Worm (Caenorhabditis elegans): ENCODE measurements around the gene mog-4.

Gene mog-4

DNA sequence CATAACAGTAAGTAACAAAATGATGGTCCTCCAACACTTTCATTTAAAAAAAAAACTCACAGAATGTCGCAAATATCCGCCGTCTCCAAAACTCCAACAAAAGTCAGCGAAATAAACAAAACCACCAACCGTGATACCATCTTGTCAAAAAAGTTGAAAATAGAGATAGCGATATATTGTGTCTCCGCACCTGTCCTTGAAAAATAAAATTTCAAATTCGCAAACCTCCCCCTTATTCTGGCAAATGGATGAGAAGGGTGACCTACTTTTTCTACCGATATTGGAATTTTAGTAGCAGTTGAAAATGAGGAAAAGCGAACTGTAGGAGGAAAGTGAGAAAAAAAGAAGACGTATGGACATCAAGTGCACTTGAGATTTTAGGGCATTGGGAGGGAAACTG is 44.1 kb upstream of the mog-4 start, which contains the start of gene F19H8.2:
Gene F19H8.2, minus strand, starts transcription at position 391 of the 400 bp plus-strand sequence.
- TF ChIP-seq ceh-82 (tag; optimal IDR thresholded peaks at IDR 0.05): no peak
- no peak for TF ChIP-seq rbr-2 (tag; optimal IDR thresholded peaks at IDR 0.05)
- no peak for TF ChIP-seq snpc-4 (tag; optimal IDR thresholded peaks at IDR 0.05)
- peak; percentile 4 for TF ChIP-seq nhr-6 (tag; optimal IDR thresholded peaks at IDR 0.05)
- TF ChIP-seq daf-16 (GFP tag; optimal IDR thresholded peaks at IDR 0.05): no peak
- TF ChIP-seq daf-16 (tag; optimal IDR thresholded peaks at IDR 0.05): peak; percentile 19
- TF ChIP-seq fos-1 (tag; optimal IDR thresholded peaks at IDR 0.05): no peak
- TF ChIP-seq nhr-11 (tag; optimal IDR thresholded peaks at IDR 0.05): no peak
- TF ChIP-seq lim-7 (GFP tag; IDR thresholded peaks at IDR 0.05): no peak
- peak in 1 of 2 experiments; percentile 1 for TF ChIP-seq unc-62 (GFP tag; optimal IDR thresholded peaks at IDR 0.05 in 1 of 2)
- no peak for TF ChIP-seq unc-62 (tag; optimal IDR thresholded peaks at IDR 0.05)
- no peak for TF ChIP-seq ces-1 (GFP tag; optimal IDR thresholded peaks at IDR 0.05)
- no peak for TF ChIP-seq zip-11 (GFP tag; IDR thresholded peaks at IDR 0.05)
- TF ChIP-seq lsy-2 (tag; optimal IDR thresholded peaks at IDR 0.05): no peak
- TF ChIP-seq nhr-10 (tag; optimal IDR thresholded peaks at IDR 0.05): no peak
- TF ChIP-seq aha-1 (tag): peak; percentile 66

DNA sequence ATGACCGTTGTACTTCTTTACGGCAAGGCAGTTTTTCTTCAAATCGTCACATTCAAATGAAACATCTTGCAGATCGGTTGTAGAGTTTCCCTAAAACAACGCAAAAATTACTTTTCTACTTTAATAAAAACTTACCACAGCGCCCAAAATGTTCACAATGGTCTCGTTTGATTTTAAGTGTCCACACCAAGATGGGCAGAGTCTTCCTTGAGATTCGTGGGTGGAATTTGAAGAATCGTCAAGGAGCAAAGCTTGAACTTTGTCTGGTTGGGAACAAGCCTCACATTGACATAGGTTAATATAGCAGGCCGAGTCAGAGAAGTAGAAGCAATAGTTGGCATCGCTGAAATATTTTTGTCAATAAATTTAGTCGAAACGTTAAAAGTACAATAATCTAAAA is 43.6 kb upstream of the mog-4 start:
- TF ChIP-seq vab-7 (GFP tag; IDR thresholded peaks at IDR 0.05) (no peak), hlh-11 (tag; optimal IDR thresholded peaks at IDR 0.05) (no peak), mdt-29 (GFP tag; IDR thresholded peaks at IDR 0.05) (no peak), fkh-10 (GFP tag; optimal IDR thresholded peaks at IDR 0.05) (no peak), Y75B8A.6 (GFP tag; IDR thresholded peaks at IDR 0.05) (no peak), ztf-7 (tag; optimal IDR thresholded peaks at IDR 0.05) (no peak), skn-1 (tag; optimal IDR thresholded peaks at IDR 0.05) (no peak), ceh-44 (GFP tag; IDR thresholded peaks at IDR 0.05) (no peak), sdz-12 (GFP tag; optimal IDR thresholded peaks at IDR 0.05) (peak; percentile 44), unc-62 (GFP tag; optimal IDR thresholded peaks at IDR 0.05 in 1 of 2) (peak in 1 of 2 experiments; percentile 47), unc-62 (tag; optimal IDR thresholded peaks at IDR 0.05) (no peak), nhr-10 (tag; optimal IDR thresholded peaks at IDR 0.05) (no peak), F49E8.2 (tag; optimal IDR thresholded peaks at IDR 0.05; ENCODE audit: borderline replicate concordance) (no peak), lin-15B (tag; optimal IDR thresholded peaks at IDR 0.05) (no peak), zip-11 (GFP tag; IDR thresholded peaks at IDR 0.05) (no peak), madf-5 (GFP tag; IDR thresholded peaks at IDR 0.05) (no peak), dmd-9 (GFP tag; IDR thresholded peaks at IDR 0.05) (no peak), aha-1 (tag) (peak; percentile 97), snpc-1.2 (GFP tag; IDR thresholded peaks at IDR 0.05) (no peak), ama-1 (optimal IDR thresholded peaks at IDR 0.05) (no peak), mes-2 (tag; optimal IDR thresholded peaks at IDR 0.05; ENCODE audit: poor library complexity, severe bottlenecking) (peak; percentile 7), gei-8 (GFP tag; optimal IDR thresholded peaks at IDR 0.05) (no peak), daf-12 (tag; optimal IDR thresholded peaks at IDR 0.05) (no peak), hmg-1.1 (GFP tag; IDR thresholded peaks at IDR 0.05) (no peak), ctbp-1 (GFP tag; IDR thresholded peaks at IDR 0.05) (no peak), hlh-30 (tag; optimal IDR thresholded peaks at IDR 0.05; ENCODE audit: insufficient read depth) (no peak), nhr-237 (tag; optimal IDR thresholded peaks at IDR 0.05) (no peak), ceh-28 (tag; optimal IDR thresholded peaks at IDR 0.05) (no peak), Y5F2A.4 (GFP tag; optimal IDR thresholded peaks at IDR 0.05) (peak; percentile 10), lsy-2 (tag; optimal IDR thresholded peaks at IDR 0.05) (no peak), pha-4 (GFP tag; IDR thresholded peaks at IDR 0.05) (no peak), pha-4 (tag; optimal IDR thresholded peaks at IDR 0.05) (no peak), spr-3 (GFP tag; optimal IDR thresholded peaks at IDR 0.05) (no peak), lin-13 (GFP tag; optimal IDR thresholded peaks at IDR 0.05) (no peak), rbr-2 (tag; optimal IDR thresholded peaks at IDR 0.05) (no peak), pqm-1 (tag; optimal IDR thresholded peaks at IDR 0.05) (no peak), nhr-77 (tag; optimal IDR thresholded peaks at IDR 0.05) (no peak), nhr-25 (tag; optimal IDR thresholded peaks at IDR 0.05; ENCODE audit: borderline replicate concordance, insufficient read depth) (no peak), lin-1 (GFP tag; IDR thresholded peaks at IDR 0.05) (no peak), daf-8 (GFP tag; IDR thresholded peaks at IDR 0.05) (no peak), ceh-62 (tag; optimal IDR thresholded peaks at IDR 0.05) (no peak), spr-1 (tag; optimal IDR thresholded peaks at IDR 0.05) (no peak), D1046.2 (GFP tag; IDR thresholded peaks at IDR 0.05) (no peak)

All from whole organism, L4 larva.